Fruit fly (Drosophila melanogaster) whole organism: ENCODE data around the gene CG42487.
"Not testable (repeated sequence)": the region's sequence is repeated elsewhere in the genome, so short reads cannot be mapped to it uniquely, and the experiment has no call there.

Source experiments
- CG8478 ChIP-seq: fragments of >200 bp; optimal IDR thresholded peaks from 2 replicates; lab custom pipeline; 2018; ENCODE audit warnings: inconsistent platforms
- Dll ChIP-seq: fragments of >200 bp; optimal IDR thresholded peaks from 2 replicates; lab custom pipeline; 2017
- EcR ChIP-seq, 2 experiments: fragments of >200 bp; optimal IDR thresholded peaks; 2 replicates each; lab custom pipeline; 2017; ENCODE audit warnings: missing biosample characterization in 2 of 2, missing genetic modification characterization in 2 of 2, missing genetic modification reagents in 2 of 2
- pan ChIP-seq: fragments of >200 bp; optimal IDR thresholded peaks from 2 replicates; lab custom pipeline; 2017
- psq ChIP-seq: fragments of >200 bp; optimal IDR thresholded peaks from 2 replicates; lab custom pipeline; 2017
- usp ChIP-seq: fragments of >200 bp; optimal IDR thresholded peaks from 2 replicates; lab custom pipeline; 2017; ENCODE audit warnings: missing biosample characterization, missing genetic modification characterization, mixed read lengths

The CG42487 gene

DNA sequence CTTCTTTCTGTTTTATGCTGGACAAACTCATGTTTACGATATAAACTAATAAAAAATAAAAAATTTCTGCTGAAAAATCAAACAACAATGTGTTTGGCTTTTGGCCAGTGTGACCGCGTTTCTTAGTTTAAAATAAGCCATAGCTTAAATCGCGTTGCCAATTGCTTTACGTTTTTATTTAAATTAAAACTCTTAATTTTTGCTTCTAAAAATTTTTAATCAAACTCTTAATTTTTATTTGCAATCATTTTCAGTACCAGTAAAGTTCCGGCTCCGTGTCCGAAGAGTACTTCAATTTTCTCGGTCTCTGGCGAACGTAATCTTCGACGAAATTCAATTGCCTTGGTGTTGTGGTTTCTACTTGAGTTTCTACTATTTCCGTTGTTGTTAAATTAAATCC lies at the start of gene CG42487, which contains the start of gene CG4884:
Gene CG42487, minus strand, starts transcription at position 101 of the 400 bp plus-strand sequence.
Gene CG4884, minus strand, starts transcription at position 101 of the 400 bp plus-strand sequence.
- not testable (repeated sequence) for TF ChIP-seq usp; CG8478 (lab: Kevin White, UChicago); Dll (lab: Kevin White, UChicago)

DNA sequence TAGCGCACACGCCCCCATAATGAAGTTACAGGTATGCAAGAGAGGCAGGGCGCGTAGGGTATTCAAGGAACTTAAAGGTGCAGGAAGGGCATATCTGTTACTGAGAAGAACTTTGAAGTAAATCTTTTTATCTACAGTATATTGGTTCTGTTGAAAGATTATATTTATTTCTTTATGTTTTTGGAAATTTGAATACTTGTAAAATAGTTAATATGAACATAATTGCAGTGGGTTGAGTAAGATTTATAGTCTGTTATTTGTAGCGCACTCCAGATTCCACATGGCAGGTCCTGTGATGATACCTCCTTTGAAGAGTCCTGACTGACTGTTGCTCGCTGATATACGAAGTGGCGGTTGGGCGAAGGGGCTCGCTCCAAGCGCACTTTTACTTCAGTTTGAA lies 45.0 kb upstream of the CG42487 start:
- TF ChIP-seq pan (lab: Kevin White, UChicago): no peak
- TF ChIP-seq psq (lab: Kevin White, UChicago): no peak
- no peak for TF ChIP-seq EcR (GFP tag; optimal IDR thresholded peaks at IDR 0.05; lab: Kevin White, UChicago)
- no peak for TF ChIP-seq Dll (lab: Kevin White, UChicago)
- TF ChIP-seq usp: no peak
- no peak for TF ChIP-seq CG8478 (lab: Kevin White, UChicago)

DNA sequence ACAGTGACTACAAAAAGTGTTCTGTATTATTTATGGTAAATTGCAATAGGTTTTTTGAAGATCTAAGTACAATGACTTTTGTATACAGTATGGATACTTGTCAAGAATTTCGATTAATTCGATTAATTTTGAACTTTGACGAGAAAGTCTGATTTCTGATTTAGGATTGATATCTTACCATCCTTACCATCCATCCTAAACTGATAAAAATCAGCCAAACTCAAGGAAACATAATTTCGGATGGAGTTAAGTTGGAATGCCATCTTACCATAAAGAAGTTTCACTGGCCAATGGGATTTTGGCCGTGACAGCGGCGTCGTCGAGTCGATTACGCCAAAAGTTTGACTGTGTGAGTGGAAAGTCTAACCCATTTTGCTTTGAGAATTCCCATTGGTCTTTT lies 31.6 kb upstream of the CG42487 start, which contains the start of gene CG4815:
Gene CG4815, minus strand, starts transcription at position 101 of the 400 bp plus-strand sequence.
- TF ChIP-seq CG8478 (lab: Kevin White, UChicago) (no peak), pan (lab: Kevin White, UChicago) (no peak), usp (no peak), psq (lab: Kevin White, UChicago) (no peak), Dll (lab: Kevin White, UChicago) (no peak), EcR (GFP tag; optimal IDR thresholded peaks at IDR 0.05; lab: Kevin White, UChicago) (no peak)

DNA sequence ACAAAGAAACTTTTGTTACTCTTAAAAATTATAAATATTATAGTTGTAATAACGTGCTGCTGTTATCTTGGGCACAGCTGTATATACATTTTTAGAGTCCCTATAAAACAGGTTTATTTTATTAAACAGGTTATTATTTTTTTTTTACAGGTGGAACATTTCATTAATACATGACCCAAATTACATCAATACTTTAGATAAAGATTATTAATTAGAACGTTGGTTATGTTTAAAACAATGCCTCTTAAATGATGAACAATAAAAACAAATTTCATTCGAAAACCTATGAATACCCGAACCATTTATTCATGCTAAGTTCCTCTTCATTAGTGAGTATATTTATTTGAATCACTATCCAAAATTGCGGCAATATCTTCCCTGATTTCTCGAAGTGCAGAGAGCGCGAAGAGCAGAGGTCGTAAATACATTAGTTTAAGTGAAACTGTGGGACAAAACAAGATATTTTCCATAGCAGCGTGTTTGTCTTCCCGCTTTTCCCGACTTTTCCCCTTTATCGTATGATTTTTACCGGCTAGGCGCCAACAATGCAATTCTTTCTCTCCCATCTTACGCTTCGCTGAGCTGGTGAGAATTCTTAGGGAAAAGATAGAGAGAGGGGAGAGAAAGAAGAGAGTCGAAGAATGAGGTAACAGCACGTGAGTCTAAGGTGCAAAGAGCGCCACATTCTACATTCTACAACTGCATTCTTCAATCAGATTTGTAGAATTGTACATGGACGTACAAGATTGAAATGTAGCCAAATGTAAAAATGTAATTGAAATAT lies 29.8 kb upstream of the CG42487 start:
- no peak for TF ChIP-seq psq (lab: Kevin White, UChicago)
- TF ChIP-seq Dll (lab: Kevin White, UChicago): no peak
- TF ChIP-seq pan (lab: Kevin White, UChicago): no peak
- no peak for TF ChIP-seq CG8478 (lab: Kevin White, UChicago)
- no peak for TF ChIP-seq usp
- TF ChIP-seq EcR (GFP tag; optimal IDR thresholded peaks at IDR 0.05; lab: Kevin White, UChicago): no peak

DNA sequence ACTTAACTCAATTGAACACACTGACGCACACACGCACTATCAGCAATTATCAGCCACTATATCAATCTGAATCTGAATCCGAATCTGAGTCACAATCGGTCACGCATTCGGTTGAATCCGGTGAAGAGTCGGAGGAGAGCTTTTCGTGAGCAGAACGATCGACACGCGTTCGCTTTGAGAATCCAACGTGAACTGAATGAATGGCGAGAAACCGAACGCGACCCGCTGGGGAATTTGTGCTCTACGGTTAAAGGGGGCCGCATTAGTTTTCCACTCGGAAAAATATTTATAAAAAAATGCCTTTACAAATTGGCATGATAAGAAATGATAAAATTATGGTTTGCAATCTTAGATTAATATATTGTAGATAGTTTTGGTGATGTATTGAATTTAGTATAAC lies 29.1 kb upstream of the CG42487 start, which contains the start of gene betaTub97EF:
Gene betaTub97EF, minus strand, starts transcription at position 196 of the 400 bp plus-strand sequence.
- TF ChIP-seq EcR (GFP tag; optimal IDR thresholded peaks at IDR 0.05; lab: Kevin White, UChicago) (no peak), psq (lab: Kevin White, UChicago) (no peak)

DNA sequence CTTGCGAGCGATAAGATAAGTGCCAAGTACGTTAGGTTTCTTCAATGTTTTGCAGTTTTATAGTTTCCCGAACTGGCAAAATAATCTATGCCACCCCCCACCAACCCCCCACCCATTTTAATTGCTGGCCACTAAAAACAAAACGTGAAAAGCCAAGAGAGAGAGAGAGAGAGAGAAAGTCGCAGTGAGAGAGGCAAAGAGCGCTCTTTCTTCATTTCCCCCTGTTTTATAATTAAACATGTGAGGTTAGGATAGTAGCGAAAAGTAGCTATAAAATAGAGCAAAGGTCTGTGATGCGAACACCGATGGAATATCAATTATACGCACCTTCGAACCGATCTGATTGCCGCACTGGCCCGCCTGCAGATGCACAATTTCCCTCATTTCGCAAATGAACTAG lies 28.7 kb upstream of the CG42487 start:
- TF ChIP-seq EcR (GFP tag; optimal IDR thresholded peaks at IDR 0.05; lab: Kevin White, UChicago) (no peak), Dll (lab: Kevin White, UChicago) (peak; percentile 8), pan (lab: Kevin White, UChicago) (no peak), psq (lab: Kevin White, UChicago) (no peak), usp (no peak), CG8478 (lab: Kevin White, UChicago) (no peak)

DNA sequence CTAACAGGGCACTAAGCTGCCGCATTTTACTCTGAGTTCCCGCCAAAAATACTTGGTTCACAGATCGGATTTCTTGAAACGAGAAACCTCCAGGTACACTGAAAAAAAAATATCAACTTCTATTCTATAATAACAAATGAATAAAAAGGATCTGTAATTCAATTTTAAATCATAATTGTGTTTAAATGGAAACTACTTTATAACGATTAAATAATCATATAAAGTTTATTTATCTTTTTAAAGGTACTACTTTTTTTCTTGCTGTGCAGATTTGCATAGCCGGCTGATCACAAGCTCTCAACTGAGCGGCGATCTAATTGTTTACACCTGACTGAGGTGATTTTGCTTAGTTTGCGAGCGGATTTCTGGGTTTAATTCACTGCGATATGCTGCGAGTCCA lies 28.3 kb upstream of the CG42487 start:
- TF ChIP-seq Dll (lab: Kevin White, UChicago) (no peak), EcR (GFP tag; optimal IDR thresholded peaks at IDR 0.05; lab: Kevin White, UChicago) (no peak), CG8478 (lab: Kevin White, UChicago) (no peak), pan (lab: Kevin White, UChicago) (no peak), usp (no peak), psq (lab: Kevin White, UChicago) (no peak)

DNA sequence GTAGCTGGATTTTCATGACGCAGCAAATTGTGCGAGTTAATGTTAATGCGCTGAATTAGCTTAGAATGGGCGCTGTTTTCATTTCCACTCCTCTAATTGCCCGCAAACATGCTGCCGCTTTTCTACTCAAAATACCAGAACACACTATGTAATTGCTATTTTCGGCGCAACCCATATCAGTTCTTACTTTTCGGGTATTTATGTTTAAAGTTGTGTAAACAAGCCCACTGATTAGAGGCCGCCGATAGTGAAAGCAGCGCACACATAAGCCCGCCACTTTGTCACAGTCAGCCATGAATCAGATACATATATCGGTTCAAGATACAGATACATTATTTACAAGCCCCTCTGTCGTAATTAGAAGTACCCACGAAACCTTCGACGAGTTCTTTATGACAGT lies 27.7 kb upstream of the CG42487 start:
- TF ChIP-seq EcR (GFP tag; optimal IDR thresholded peaks at IDR 0.05; lab: Kevin White, UChicago) (no peak), psq (lab: Kevin White, UChicago) (no peak), pan (lab: Kevin White, UChicago) (no peak), usp (no peak), CG8478 (lab: Kevin White, UChicago) (no peak)

DNA sequence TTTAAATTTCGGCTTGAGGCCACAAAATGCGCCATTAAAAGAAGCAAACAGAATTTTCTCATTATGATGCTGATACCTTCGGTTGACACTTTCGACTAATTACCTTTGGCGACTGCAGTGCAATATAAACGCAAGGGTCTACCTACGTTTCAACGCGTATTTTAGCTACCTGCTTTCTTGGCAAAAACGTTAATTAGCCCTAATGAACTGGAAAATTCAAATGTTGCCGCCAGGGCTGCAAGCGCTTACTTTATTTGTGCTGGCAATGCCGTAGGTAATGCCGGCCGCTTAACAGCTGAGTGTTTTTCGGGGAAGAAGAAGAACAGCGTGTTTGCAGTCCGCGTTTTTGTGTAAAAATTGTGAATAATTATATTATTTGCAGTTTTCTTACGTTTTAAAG lies 4.1 kb upstream of the CG42487 start, which contains the start of the genes CG31131 and CG4849:
Gene CG31131, minus strand, starts transcription at position 101 of the 400 bp plus-strand sequence.
Gene CG4849, plus strand, starts transcription at position 297 of the 400 bp plus-strand sequence.
- not testable (repeated sequence) for TF ChIP-seq EcR (GFP tag; optimal IDR thresholded peaks at IDR 0.05; lab: Kevin White, UChicago); usp; psq (lab: Kevin White, UChicago)

DNA sequence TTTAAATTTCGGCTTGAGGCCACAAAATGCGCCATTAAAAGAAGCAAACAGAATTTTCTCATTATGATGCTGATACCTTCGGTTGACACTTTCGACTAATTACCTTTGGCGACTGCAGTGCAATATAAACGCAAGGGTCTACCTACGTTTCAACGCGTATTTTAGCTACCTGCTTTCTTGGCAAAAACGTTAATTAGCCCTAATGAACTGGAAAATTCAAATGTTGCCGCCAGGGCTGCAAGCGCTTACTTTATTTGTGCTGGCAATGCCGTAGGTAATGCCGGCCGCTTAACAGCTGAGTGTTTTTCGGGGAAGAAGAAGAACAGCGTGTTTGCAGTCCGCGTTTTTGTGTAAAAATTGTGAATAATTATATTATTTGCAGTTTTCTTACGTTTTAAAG lies 1.4 kb upstream of the CG42487 start, which contains the start of gene CG31253:
Gene CG31253, minus strand, starts transcription at position 101 of the 400 bp plus-strand sequence.
- not testable (repeated sequence) for TF ChIP-seq psq (lab: Kevin White, UChicago); EcR (GFP tag; optimal IDR thresholded peaks at IDR 0.05; lab: Kevin White, UChicago); usp

DNA sequence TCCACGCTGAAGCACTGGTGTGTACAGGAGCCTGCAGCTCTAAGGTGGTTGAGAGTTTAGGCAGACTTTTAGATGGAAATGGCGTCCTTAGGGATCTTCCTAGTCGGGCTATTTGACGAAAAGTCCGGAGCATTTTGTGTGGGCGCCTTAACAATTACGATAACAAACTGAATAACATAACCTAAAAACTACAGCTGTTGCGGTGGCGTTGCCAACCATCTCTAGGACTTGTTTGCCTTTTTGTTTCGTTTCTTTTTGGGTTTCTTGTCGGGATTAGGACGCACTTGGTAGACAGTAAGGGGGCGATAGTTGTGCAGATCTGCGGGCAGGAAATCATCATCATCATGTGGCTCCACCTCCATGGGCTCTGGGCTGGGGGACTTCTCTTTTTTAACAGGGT lies 1.1 kb downstream of the CG42487 start:
- TF ChIP-seq usp (no peak), Dll (lab: Kevin White, UChicago) (no peak), pan (lab: Kevin White, UChicago) (no peak), CG8478 (lab: Kevin White, UChicago) (no peak), EcR (GFP tag; optimal IDR thresholded peaks at IDR 0.05; lab: Kevin White, UChicago) (no peak), psq (lab: Kevin White, UChicago) (no peak)

DNA sequence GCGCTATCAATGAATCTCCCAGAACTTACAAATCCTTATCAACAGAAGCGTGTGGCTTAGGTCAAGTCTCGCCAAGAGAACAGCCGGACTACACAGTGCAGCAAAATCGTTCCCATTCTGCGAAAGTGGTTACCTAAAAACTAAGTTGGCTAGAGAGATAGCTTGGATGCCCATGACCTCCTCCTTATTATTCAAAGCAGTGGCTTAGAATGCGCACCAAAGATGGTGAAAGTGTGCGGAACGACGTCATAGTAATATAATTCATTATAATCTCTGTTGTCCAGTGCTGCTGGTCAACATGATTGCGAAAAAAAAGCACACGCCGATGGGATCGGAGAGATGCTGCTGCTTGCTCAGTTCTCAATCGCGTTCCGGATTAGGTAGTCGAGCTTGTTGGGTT lies 4.5 kb downstream of the CG42487 start, which contains the start of gene Nep7:
Gene Nep7, plus strand, starts transcription at position 385 of the 400 bp plus-strand sequence.
- TF ChIP-seq CG8478 (lab: Kevin White, UChicago) (no peak), Dll (lab: Kevin White, UChicago) (no peak), EcR (GFP tag; optimal IDR thresholded peaks at IDR 0.05; lab: Kevin White, UChicago) (no peak), pan (lab: Kevin White, UChicago) (no peak), usp (no peak), psq (lab: Kevin White, UChicago) (no peak)
